Fruit fly (Drosophila melanogaster) whole organism, embryonic: ENCODE data around the gene Gdh.

ENCODE experiments used
- B-H1 ChIP-seq: fragments of 200-800 bp; sonication (Bioruptor generic); IDR thresholded peaks from 3 replicates; pipeline ENCODE4 v1.3.6; 2022; ENCODE audit warnings: missing biosample characterization, missing genetic modification characterization
- CG11398 ChIP-seq: fragments of 200-800 bp; sonication (Bioruptor generic); optimal IDR thresholded peaks from 2 replicates; lab custom pipeline; 2016; ENCODE audit warnings: missing biosample characterization, missing genetic modification characterization
- CG11695 ChIP-seq: fragments of 200-800 bp; sonication (Bioruptor generic); IDR thresholded peaks from 3 replicates; pipeline ENCODE4 v1.3.6; 2022; ENCODE audit warnings: missing biosample characterization, missing genetic modification characterization
- CG12299 ChIP-seq: fragments of 200-800 bp; sonication (Bioruptor generic); optimal IDR thresholded peaks from 2 replicates; lab custom pipeline; 2018; ENCODE audit warnings: missing biosample characterization, mild to moderate bottlenecking, missing genetic modification characterization
- CG15601 ChIP-seq: fragments of 200-800 bp; sonication (Bioruptor generic); optimal IDR thresholded peaks from 3 replicates; lab custom pipeline; 2019; ENCODE audit warnings: missing biosample characterization, mild to moderate bottlenecking, missing genetic modification characterization, moderate library complexity
- CG1647 ChIP-seq: fragments of 200-800 bp; sonication (Bioruptor generic); optimal IDR thresholded peaks from 3 replicates; lab custom pipeline; 2016; ENCODE audit warnings: missing biosample characterization, missing genetic modification characterization
- CG17612 ChIP-seq: fragments of 200-800 bp; sonication (Bioruptor generic); IDR thresholded peaks from 2 replicates; pipeline ENCODE4 v1.3.6; 2022; ENCODE audit warnings: missing biosample characterization, missing genetic modification characterization
- CG2120 ChIP-seq: fragments of 200-800 bp; sonication (Bioruptor generic); optimal IDR thresholded peaks from 3 replicates; lab custom pipeline; 2016; ENCODE audit warnings: missing biosample characterization, missing genetic modification characterization
- CG2202 ChIP-seq: fragments of 200-800 bp; sonication (Bioruptor generic); optimal IDR thresholded peaks from 2 replicates; lab custom pipeline; 2018; ENCODE audit warnings: missing biosample characterization, mild to moderate bottlenecking, missing genetic modification characterization
- CG3065 ChIP-seq: fragments of 200-800 bp; sonication (Bioruptor generic); optimal IDR thresholded peaks from 2 replicates; lab custom pipeline; 2016; ENCODE audit warnings: missing biosample characterization, missing genetic modification characterization
- CG43689 ChIP-seq: fragments of 200-800 bp; sonication (Bioruptor generic); IDR thresholded peaks from 2 replicates; pipeline ENCODE4 v1.3.6; 2022; ENCODE audit warnings: missing biosample characterization, missing genetic modification characterization
- CG4617 ChIP-seq: fragments of 200-800 bp; sonication (Bioruptor generic); optimal IDR thresholded peaks from 3 replicates; lab custom pipeline; 2016; ENCODE audit warnings: missing biosample characterization, missing genetic modification characterization, borderline replicate concordance
- CG5180 ChIP-seq: fragments of 200-800 bp; sonication (Bioruptor generic); optimal IDR thresholded peaks from 3 replicates; lab custom pipeline; 2017; ENCODE audit warnings: missing biosample characterization, missing genetic modification characterization, mild to moderate bottlenecking, moderate library complexity, missing genetic modification reagents
- CG6689 ChIP-seq: fragments of 200-800 bp; sonication (Bioruptor generic); IDR thresholded peaks from 2 replicates; pipeline ENCODE4 v1.3.6; 2022; ENCODE audit warnings: missing biosample characterization, missing genetic modification characterization
- CG7786 ChIP-seq: fragments of 200-800 bp; sonication (Bioruptor generic); optimal IDR thresholded peaks from 2 replicates; lab custom pipeline; 2016; ENCODE audit warnings: missing biosample characterization, missing genetic modification characterization
- CG8089 ChIP-seq: fragments of 200-800 bp; sonication (Bioruptor generic); optimal IDR thresholded peaks from 3 replicates; lab custom pipeline; 2016; ENCODE audit warnings: missing biosample characterization, missing genetic modification characterization
- CG8944 ChIP-seq: fragments of 200-800 bp; sonication (Bioruptor generic); optimal IDR thresholded peaks from 3 replicates; lab custom pipeline; 2016; ENCODE audit warnings: missing biosample characterization, missing genetic modification characterization
- CG9797 ChIP-seq: fragments of 200-800 bp; sonication (Bioruptor generic); optimal IDR thresholded peaks from 3 replicates; lab custom pipeline; 2018; ENCODE audit warnings: missing biosample characterization, mild to moderate bottlenecking, missing genetic modification characterization
- CG9876 ChIP-seq: fragments of 200-800 bp; sonication (Bioruptor generic); optimal IDR thresholded peaks from 2 replicates; lab custom pipeline; 2016; ENCODE audit warnings: missing biosample characterization, missing genetic modification characterization
- Camta ChIP-seq: fragments of 200-800 bp; sonication (Bioruptor generic); optimal IDR thresholded peaks from 2 replicates; lab custom pipeline; 2016; ENCODE audit warnings: missing biosample characterization, missing genetic modification characterization
- Dad ChIP-seq: fragments of 200-800 bp; sonication (Bioruptor generic); optimal IDR thresholded peaks from 3 replicates; lab custom pipeline; 2016; ENCODE audit warnings: missing biosample characterization, missing genetic modification characterization
- ERR ChIP-seq: fragments of 200-800 bp; sonication (Bioruptor generic); optimal IDR thresholded peaks from 2 replicates; lab custom pipeline; 2016; ENCODE audit warnings: missing biosample characterization, missing genetic modification characterization
- Ets97D ChIP-seq: fragments of 200-800 bp; sonication (Bioruptor generic); optimal IDR thresholded peaks from 3 replicates; lab custom pipeline; 2016; ENCODE audit warnings: missing biosample characterization, missing genetic modification characterization
- Hr78 ChIP-seq, 2 experiments: fragments of 200-800 bp in 1 of 2; fragments of >200 bp in 1 of 2; sonication (Bioruptor generic) in 1 of 2; optimal IDR thresholded peaks; 2 replicates each; lab custom pipeline; 2017 to 2019; ENCODE audit warnings: missing biosample characterization in 2 of 2, missing genetic modification characterization in 2 of 2, mild to moderate bottlenecking in 1 of 2, moderate library complexity in 1 of 2
- Meics ChIP-seq: fragments of 200-800 bp; sonication (Bioruptor generic); optimal IDR thresholded peaks from 2 replicates; lab custom pipeline; 2017; ENCODE audit warnings: missing biosample characterization, mild to moderate bottlenecking, missing genetic modification characterization
- Nf-YC ChIP-seq: fragments of 200-800 bp; optimal IDR thresholded peaks from 3 replicates; lab custom pipeline; 2019; ENCODE audit warnings: missing biosample characterization, mild to moderate bottlenecking, missing genetic modification characterization, moderate library complexity
- NfI ChIP-seq: fragments of 200-800 bp; sonication (Bioruptor generic); optimal IDR thresholded peaks from 3 replicates; lab custom pipeline; 2018; ENCODE audit warnings: missing biosample characterization, mild to moderate bottlenecking, missing genetic modification characterization, moderate library complexity
- Ravus ChIP-seq: fragments of 200-800 bp; sonication (Bioruptor generic); IDR thresholded peaks from 2 replicates; pipeline ENCODE4 v1.3.6; 2022; ENCODE audit warnings: missing biosample characterization, missing genetic modification characterization
- TFAM ChIP-seq: fragments of 200-800 bp; sonication (Bioruptor generic); optimal IDR thresholded peaks from 2 replicates; lab custom pipeline; 2017; ENCODE audit warnings: missing biosample characterization, missing genetic modification characterization, inconsistent platforms
- Tbp ChIP-seq: fragments of >200 bp; optimal IDR thresholded peaks from 2 replicates; lab custom pipeline; 2018; ENCODE audit warnings: missing biosample characterization, missing genetic modification characterization
- Vsx1 ChIP-seq: fragments of 200-800 bp; sonication (Bioruptor generic); optimal IDR thresholded peaks from 2 replicates; lab custom pipeline; 2017; ENCODE audit warnings: missing biosample characterization, mild to moderate bottlenecking, missing genetic modification characterization, missing genetic modification reagents
- bab2 ChIP-seq: fragments of 200-800 bp; sonication (Bioruptor generic); optimal IDR thresholded peaks from 2 replicates; lab custom pipeline; 2016; ENCODE audit warnings: missing biosample characterization, missing genetic modification characterization
- chn ChIP-seq: fragments of 200-800 bp; sonication (Bioruptor generic); optimal IDR thresholded peaks from 2 replicates; lab custom pipeline; 2016; ENCODE audit warnings: missing biosample characterization, missing genetic modification characterization
- ems ChIP-seq: fragments of 200-800 bp; sonication (Bioruptor generic); optimal IDR thresholded peaks from 3 replicates; lab custom pipeline; 2016; ENCODE audit warnings: missing biosample characterization, missing genetic modification characterization
- eve ChIP-seq, 2 experiments: fragments of >200 bp; optimal IDR thresholded peaks; 2 replicates each; lab custom pipeline; 2017; ENCODE audit warnings: missing biosample characterization in 2 of 2, missing genetic modification characterization in 2 of 2
- ewg ChIP-seq: fragments of 200-800 bp; sonication (Bioruptor generic); optimal IDR thresholded peaks from 3 replicates; lab custom pipeline; 2017; ENCODE audit warnings: mild to moderate bottlenecking, missing biosample characterization, missing genetic modification reagents, missing genetic modification characterization
- exex ChIP-seq: fragments of 200-800 bp; sonication (Bioruptor generic); optimal IDR thresholded peaks from 4 replicates; lab custom pipeline; 2018; ENCODE audit warnings: missing biosample characterization, mild to moderate bottlenecking, missing genetic modification characterization, moderate library complexity
- fru ChIP-seq: fragments of >200 bp; optimal IDR thresholded peaks from 2 replicates; lab custom pipeline; 2017
- gcm2 ChIP-seq: fragments of 200-800 bp; sonication (Bioruptor generic); optimal IDR thresholded peaks from 2 replicates; lab custom pipeline; 2016; ENCODE audit warnings: missing biosample characterization, missing genetic modification characterization
- gro ChIP-seq: fragments of 200-800 bp; sonication (Bioruptor generic); optimal IDR thresholded peaks from 2 replicates; lab custom pipeline; 2016; ENCODE audit warnings: missing biosample characterization, missing genetic modification characterization
- lbe ChIP-seq: fragments of 200-800 bp; sonication (Bioruptor generic); optimal IDR thresholded peaks from 2 replicates; lab custom pipeline; 2016; ENCODE audit warnings: missing biosample characterization, mild to moderate bottlenecking, missing genetic modification characterization
- lilli ChIP-seq: fragments of 200-800 bp; sonication (Bioruptor generic); optimal IDR thresholded peaks from 3 replicates; lab custom pipeline; 2016; ENCODE audit warnings: missing biosample characterization, missing genetic modification characterization
- rib ChIP-seq: fragments of 200-800 bp; sonication (Bioruptor generic); IDR thresholded peaks from 2 replicates; pipeline ENCODE4 v1.3.6; 2022; ENCODE audit warnings: missing biosample characterization, missing genetic modification characterization
- run ChIP-seq: fragments of 200-800 bp; sonication (Bioruptor generic); optimal IDR thresholded peaks from 3 replicates; lab custom pipeline; 2018; ENCODE audit warnings: missing biosample characterization, mild to moderate bottlenecking, missing genetic modification characterization
- salm ChIP-seq: fragments of 200-800 bp; sonication (Bioruptor generic); optimal IDR thresholded peaks from 2 replicates; lab custom pipeline; 2018; ENCODE audit warnings: missing biosample characterization, mild to moderate bottlenecking, missing genetic modification characterization
- sens-2 ChIP-seq: fragments of 200-800 bp; sonication (Bioruptor generic); IDR thresholded peaks from 2 replicates; pipeline ENCODE4 v1.3.6; 2022; ENCODE audit warnings: missing biosample characterization, missing genetic modification characterization
- so ChIP-seq: fragments of 200-800 bp; sonication (Bioruptor generic); IDR thresholded peaks from 3 replicates; pipeline ENCODE4 v1.3.6; 2022; ENCODE audit warnings: missing biosample characterization, missing genetic modification characterization
- stwl ChIP-seq: fragments of 200-800 bp; sonication (Bioruptor generic); optimal IDR thresholded peaks from 3 replicates; lab custom pipeline; 2018; ENCODE audit warnings: missing biosample characterization, mild to moderate bottlenecking, missing genetic modification characterization, moderate library complexity
- sug ChIP-seq: fragments of 200-800 bp; optimal IDR thresholded peaks from 2 replicates; lab custom pipeline; 2019; ENCODE audit warnings: missing biosample characterization, mild to moderate bottlenecking, missing genetic modification characterization, moderate library complexity
- tap ChIP-seq: fragments of 200-800 bp; optimal IDR thresholded peaks from 3 replicates; lab custom pipeline; 2019; ENCODE audit warnings: missing biosample characterization, mild to moderate bottlenecking, missing genetic modification characterization, moderate library complexity
- twi ChIP-seq: fragments of 200-800 bp; optimal IDR thresholded peaks from 2 replicates; lab custom pipeline; 2019; ENCODE audit warnings: missing biosample characterization, mild to moderate bottlenecking, missing genetic modification characterization, moderate library complexity
- vvl ChIP-seq: fragments of 200-800 bp; sonication (Bioruptor generic); IDR thresholded peaks from 2 replicates; pipeline ENCODE4 v1.3.6; 2022; ENCODE audit warnings: missing biosample characterization, missing genetic modification characterization
- zfh2 ChIP-seq: fragments of 200-800 bp; sonication (Bioruptor generic); optimal IDR thresholded peaks from 2 replicates; lab custom pipeline; 2016; ENCODE audit warnings: missing biosample characterization, missing genetic modification characterization

Gdh gene

DNA sequence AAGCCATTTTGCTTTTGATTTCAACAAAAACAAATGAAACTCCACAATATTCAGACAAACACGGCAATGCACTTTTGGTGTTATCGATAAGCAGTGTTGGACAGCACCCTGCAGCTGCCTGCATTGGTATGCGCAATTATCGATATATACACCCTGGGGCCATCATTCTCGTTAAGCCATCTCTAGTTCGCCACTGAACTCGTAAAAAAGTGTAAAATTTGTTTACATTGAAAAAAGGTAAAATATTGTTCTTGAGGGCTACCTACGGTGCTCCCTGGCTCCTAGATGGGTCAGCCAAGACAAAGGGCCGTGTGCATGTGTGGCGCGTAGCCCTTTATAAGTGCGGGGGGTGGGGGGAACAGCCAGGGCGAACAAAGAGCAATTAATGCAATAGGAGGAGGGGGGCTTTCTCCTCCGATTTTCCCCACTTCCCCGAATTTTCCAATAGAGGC lies 43.6 kb upstream of the Gdh start, which contains the start of the genes CG13603 and CG5902 (continued):
- TF ChIP-seq CG2120 (GFP tag; lab: Kevin White, UChicago): peak; percentile 72
- no peak for TF ChIP-seq CG11695 (GFP tag; lab: Robert Waterston, UW)
- peak; percentile 59 for TF ChIP-seq CG11398
- TF ChIP-seq Ets97D (GFP tag; lab: Kevin White, UChicago): peak; percentile 80
- peak; percentile 70 for TF ChIP-seq CG8944 (GFP tag; lab: Kevin White, UChicago)
- peak; percentile 26 for TF ChIP-seq bab2 (GFP tag; lab: Kevin White, UChicago)
- no peak for TF ChIP-seq salm
- no peak for TF ChIP-seq tap (tag; lab: Kevin White, UChicago)
- TF ChIP-seq chn: peak; percentile 56
- no peak for TF ChIP-seq CG1647 (GFP tag; lab: Kevin White, UChicago)
- TF ChIP-seq vvl (GFP tag; lab: Robert Waterston, UW): peak; percentile 65; the same call in 1 of the 2 replicates
- no peak for TF ChIP-seq B-H1
- no peak for TF ChIP-seq run (tag; lab: Kevin White, UChicago)
- TF ChIP-seq CG4617: peak; percentile 97
- no peak for TF ChIP-seq so (GFP tag; lab: Robert Waterston, UW)
- TF ChIP-seq ewg: peak; percentile 63
- no peak for TF ChIP-seq CG3065 (GFP tag; lab: Kevin White, UChicago)
- peak; percentile 40 for TF ChIP-seq Dad
- peak; percentile 48 for TF ChIP-seq CG7786 (GFP tag; lab: Kevin White, UChicago)
- no peak for TF ChIP-seq Hr78 (GFP tag; optimal IDR thresholded peaks at IDR 0.05; lab: Kevin White, UChicago)
- no peak for TF ChIP-seq Ravus (GFP tag; lab: Robert Waterston, UW)
- TF ChIP-seq CG6689 (GFP tag; lab: Robert Waterston, UW): no peak
- TF ChIP-seq CG17612 (GFP tag; lab: Robert Waterston, UW): no peak
- TF ChIP-seq Vsx1 (GFP tag; lab: Kevin White, UChicago): peak; percentile 82
- TF ChIP-seq Meics: no peak
- peak; percentile 69 for TF ChIP-seq lilli (GFP tag; lab: Kevin White, UChicago)
- no peak for TF ChIP-seq rib (GFP tag; lab: Robert Waterston, UW)
- peak; percentile 4 for TF ChIP-seq gro (GFP tag; lab: Kevin White, UChicago)
- TF ChIP-seq CG5180: no peak
- TF ChIP-seq ems (GFP tag; lab: Kevin White, UChicago): peak; percentile 41
- peak; percentile 50 for TF ChIP-seq CG9797 (GFP tag; lab: Kevin White, UChicago)
- TF ChIP-seq lbe (GFP tag; lab: Kevin White, UChicago): no peak
- TF ChIP-seq ERR: peak; percentile 78
- TF ChIP-seq CG2202 (tag; lab: Kevin White, UChicago): peak; percentile 10
- TF ChIP-seq gcm2: peak; percentile 61
- no peak for TF ChIP-seq twi
- no peak for TF ChIP-seq CG43689 (GFP tag; lab: Robert Waterston, UW)
- no peak for TF ChIP-seq TFAM (GFP tag; lab: Kevin White, UChicago)
- peak; percentile 49 for TF ChIP-seq sug (tag; lab: Kevin White, UChicago)
- TF ChIP-seq Tbp (GFP tag; lab: Kevin White, UChicago): no peak
- no peak for TF ChIP-seq zfh2 (GFP tag; lab: Kevin White, UChicago)
- no peak for TF ChIP-seq sens-2 (GFP tag; lab: Robert Waterston, UW)
- peak; percentile 91 for TF ChIP-seq stwl (tag; lab: Kevin White, UChicago)
- no peak for TF ChIP-seq CG15601
- peak; percentile 4 for TF ChIP-seq CG9876 (GFP tag; lab: Kevin White, UChicago)
- peak; percentile 64 for TF ChIP-seq Camta (GFP tag; lab: Kevin White, UChicago)
- no peak for TF ChIP-seq NfI (GFP tag; lab: Kevin White, UChicago)
- peak; percentile 0 for TF ChIP-seq CG8089 (GFP tag; lab: Kevin White, UChicago)
- no peak for TF ChIP-seq eve (GFP tag; optimal IDR thresholded peaks at IDR 0.05; lab: Kevin White, UChicago)
- no peak for TF ChIP-seq exex
- TF ChIP-seq fru (lab: Kevin White, UChicago): no peak
- TF ChIP-seq Nf-YC: no peak
- peak; percentile 50 for TF ChIP-seq CG12299 (tag; lab: Kevin White, UChicago)
